Worm (Caenorhabditis elegans) whole organism, L4 larva: Measurements from ENCODE around the gene F58E2.2.
A peak's percentile ranks its signal among the peaks of the same experiment; 100 is the strongest.
"Not testable (repeated sequence)": the region's sequence is repeated elsewhere in the genome, so short reads cannot be mapped to it uniquely, and the experiment has no call there.

Source experiments
- D1046.2 ChIP-seq: fragments of 200-800 bp; sonication (Bioruptor generic); IDR thresholded peaks from 2 replicates; pipeline ENCODE4 v1.3.6; 2022; ENCODE audit warnings: missing genetic modification characterization, missing compliant biosample characterization
- T26A8.4 ChIP-seq: fragments of 200-800 bp; sonication (Bioruptor generic); IDR thresholded peaks from 2 replicates; pipeline ENCODE4 v1.3.6; 2022; ENCODE audit warnings: missing genetic modification characterization, missing compliant biosample characterization
- Y5F2A.4 ChIP-seq: fragments of 200-800 bp; sonication (Bioruptor generic); optimal IDR thresholded peaks from 2 replicates; lab custom pipeline; 2018; ENCODE audit warnings: mild to moderate bottlenecking, missing genetic modification characterization, missing compliant biosample characterization
- Y75B8A.6 ChIP-seq: fragments of 200-800 bp; sonication (Bioruptor generic); IDR thresholded peaks from 2 replicates; pipeline ENCODE4 v1.3.6; 2022; ENCODE audit warnings: missing genetic modification reagents, missing genetic modification characterization, missing compliant biosample characterization
- ZK337.2 ChIP-seq: fragments of 200-800 bp; sonication (Bioruptor generic); IDR thresholded peaks from 2 replicates; pipeline ENCODE4 v1.3.6; 2022; ENCODE audit warnings: missing genetic modification reagents, missing genetic modification characterization, missing compliant biosample characterization
- aha-1 ChIP-seq: fragments of 150-350 bp; peaks from one replicate; lab custom pipeline; 2014; ENCODE audit warnings: missing biosample characterization, missing genetic modification characterization
- attf-4 ChIP-seq: sonication (generic microtip); optimal IDR thresholded peaks from 3 replicates; lab custom pipeline; 2017; ENCODE audit warnings: missing biosample characterization, missing genetic modification characterization
- ceh-28 ChIP-seq: fragments of 150-350 bp; optimal IDR thresholded peaks from 2 replicates; lab custom pipeline; 2014; ENCODE audit warnings: missing biosample characterization, missing genetic modification reagents, missing genetic modification characterization
- ceh-82 ChIP-seq: sonication (generic microtip); optimal IDR thresholded peaks from 2 replicates; lab custom pipeline; 2017; ENCODE audit warnings: missing biosample characterization, missing genetic modification characterization
- dmd-9 ChIP-seq: fragments of 200-800 bp; sonication (Bioruptor generic); IDR thresholded peaks from 2 replicates; pipeline ENCODE4 v1.3.6; 2022; ENCODE audit warnings: missing genetic modification reagents, missing genetic modification characterization, missing compliant biosample characterization
- lin-1 ChIP-seq: fragments of 200-800 bp; sonication (Bioruptor generic); IDR thresholded peaks from 2 replicates; pipeline ENCODE4 v1.3.6; 2022; ENCODE audit warnings: missing genetic modification reagents, missing genetic modification characterization, missing compliant biosample characterization
- lin-13 ChIP-seq: fragments of 150-350 bp; optimal IDR thresholded peaks from 2 replicates; lab custom pipeline; 2014; ENCODE audit warnings: missing biosample characterization, missing genetic modification reagents, missing genetic modification characterization
- lir-3 ChIP-seq: sonication (generic microtip); optimal IDR thresholded peaks from 2 replicates; lab custom pipeline; 2016; ENCODE audit warnings: mild to moderate bottlenecking, missing genetic modification characterization, missing compliant biosample characterization
- madf-5 ChIP-seq, 2 experiments: fragments of 200-800 bp; sonication (Bioruptor generic); IDR thresholded peaks; 2 replicates each; pipeline ENCODE4 v1.3.6; 2022; ENCODE audit warnings: missing compliant biosample characterization in 2 of 2, missing genetic modification characterization in 2 of 2
- mep-1 ChIP-seq: fragments of 150-350 bp; sonication (generic microtip); optimal IDR thresholded peaks from 3 replicates; lab custom pipeline; 2014; ENCODE audit warnings: missing biosample characterization, missing genetic modification characterization
- mes-2 ChIP-seq: sonication (generic microtip); optimal IDR thresholded peaks from 2 replicates; lab custom pipeline; 2016; ENCODE audit warnings: missing genotype, mild to moderate bottlenecking, missing genetic modification characterization, missing compliant biosample characterization; ENCODE audit not compliant: poor library complexity, severe bottlenecking
- nhr-11 ChIP-seq: fragments of 150-350 bp; optimal IDR thresholded peaks from 2 replicates; lab custom pipeline; 2014; ENCODE audit warnings: missing biosample characterization, missing genetic modification characterization
- nhr-111 ChIP-seq: fragments of 200-800 bp; sonication (Bioruptor generic); optimal IDR thresholded peaks from 2 replicates; lab custom pipeline; 2018; ENCODE audit warnings: mild to moderate bottlenecking, missing genetic modification characterization, missing compliant biosample characterization
- nhr-28 ChIP-seq: fragments of 150-350 bp; optimal IDR thresholded peaks from 2 replicates; lab custom pipeline; 2014; ENCODE audit warnings: missing biosample characterization, missing genetic modification characterization
- nhr-48 ChIP-seq: sonication (generic microtip); optimal IDR thresholded peaks from 2 replicates; lab custom pipeline; 2016; ENCODE audit warnings: mild to moderate bottlenecking, missing genetic modification characterization, missing compliant biosample characterization
- php-3 ChIP-seq: fragments of 200-800 bp; sonication (Bioruptor generic); IDR thresholded peaks from 2 replicates; pipeline ENCODE4 v1.3.6; 2022; ENCODE audit warnings: missing genetic modification reagents, missing genetic modification characterization, missing compliant biosample characterization
- spr-1 ChIP-seq: sonication (generic microtip); optimal IDR thresholded peaks from 2 replicates; lab custom pipeline; 2016; ENCODE audit warnings: mild to moderate bottlenecking, missing genetic modification characterization, missing compliant biosample characterization
- tag-97 ChIP-seq: fragments of 200-800 bp; sonication (Bioruptor generic); IDR thresholded peaks from 2 replicates; pipeline ENCODE4 v1.3.6; 2022; ENCODE audit warnings: missing genetic modification characterization, missing compliant biosample characterization
- tra-1 ChIP-seq: fragments of 200-800 bp; sonication (Bioruptor generic); IDR thresholded peaks from 2 replicates; pipeline ENCODE4 v1.3.6; 2022; ENCODE audit warnings: missing genetic modification reagents, missing genetic modification characterization, missing compliant biosample characterization
- unc-39 ChIP-seq: sonication (generic microtip); optimal IDR thresholded peaks from 2 replicates; lab custom pipeline; 2017; ENCODE audit warnings: missing biosample characterization, missing genetic modification characterization
- unc-62 ChIP-seq, 3 experiments: fragments of 150-350 bp in 1 of 3; sonication (generic microtip); optimal IDR thresholded peaks in 2 of 3; peaks in 1 of 3; 1 replicate in 1 of 3; 2 replicates in 2 of 3; lab custom pipeline; 2014 to 2017; ENCODE audit warnings: missing biosample characterization in 3 of 3, missing genetic modification characterization in 3 of 3, missing genetic modification reagents in 3 of 3, missing genotype in 1 of 3
- vab-7 ChIP-seq: fragments of 200-800 bp; sonication (Bioruptor generic); IDR thresholded peaks from 2 replicates; pipeline ENCODE4 v1.3.6; 2022; ENCODE audit warnings: missing genetic modification reagents, missing genetic modification characterization, missing compliant biosample characterization
- zip-11 ChIP-seq: fragments of 200-800 bp; sonication (Bioruptor generic); IDR thresholded peaks from 2 replicates; pipeline ENCODE4 v1.3.6; 2022; ENCODE audit warnings: missing genetic modification characterization, missing compliant biosample characterization
- ztf-7 ChIP-seq: fragments of 150-350 bp; optimal IDR thresholded peaks from 2 replicates; lab custom pipeline; 2014; ENCODE audit warnings: missing biosample characterization, missing genetic modification characterization

F58E2.2 gene

DNA sequence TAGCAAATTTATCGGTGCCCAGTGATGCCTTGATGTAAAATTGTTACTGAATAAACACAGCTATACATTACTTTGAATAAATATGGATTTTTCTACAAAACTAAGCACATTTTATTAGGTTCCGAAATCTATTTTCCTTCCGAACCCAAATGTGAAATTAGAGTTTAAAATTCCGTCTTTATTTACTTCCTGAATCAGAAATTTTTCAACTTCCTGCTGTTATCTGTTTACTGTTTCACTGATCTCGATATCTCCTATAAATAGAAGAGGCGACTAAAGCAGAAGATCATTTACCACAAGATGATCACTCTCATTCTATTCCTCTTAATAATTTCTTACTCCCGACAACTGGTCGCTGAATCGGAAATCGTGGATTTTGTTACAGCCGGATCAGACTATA is at the start of gene F58E2.2:
F58E2.2 (plus strand) TSS at position 301 of the 400 bp plus-strand sequence.
- TF ChIP-seq dmd-9 (GFP tag; lab: Robert Waterston, UW) (no peak), aha-1 (tag; lab: Kevin White, UChicago) (no peak), Y5F2A.4 (GFP tag; lab: Kevin White, UChicago) (no peak), php-3 (no peak), unc-39 (tag; lab: Kevin White, UChicago) (no peak), ztf-7 (tag; lab: Kevin White, UChicago) (no peak)

- TF ChIP-seq lir-3 (no peak), php-3 (no peak), Y75B8A.6 (GFP tag; lab: Robert Waterston, UW) (no peak), zip-11 (no peak), lin-13 (GFP tag; lab: Kevin White, UChicago) (no peak), lin-1 (GFP tag; lab: Robert Waterston, UW) (no peak), T26A8.4 (GFP tag; lab: Robert Waterston, UW) (no peak)
These were observed 47.3 kb upstream of the F58E2.2 start, which contains the start of gene C04C3.6 for ce11 chrIV:3422516-3422915. TSS of gene C04C3.6 (minus strand) at chrIV:3422616.

- TF ChIP-seq unc-62 (GFP tag; optimal IDR thresholded peaks at IDR 0.05 in 1 of 2; lab: Kevin White, UChicago) = peak in 1 of 2 experiments; percentile 30
- no peak for TF ChIP-seq unc-62 (tag; optimal IDR thresholded peaks at IDR 0.05; lab: Kevin White, UChicago)
- no peak for TF ChIP-seq nhr-48 (tag; lab: Kevin White, UChicago)
- no peak for TF ChIP-seq ceh-82
- TF ChIP-seq T26A8.4 (GFP tag; lab: Robert Waterston, UW) = no peak
- no peak for TF ChIP-seq spr-1
- TF ChIP-seq ZK337.2 = no peak
- no peak for TF ChIP-seq tra-1
- no peak for TF ChIP-seq madf-5 (GFP tag; IDR thresholded peaks at IDR 0.05; lab: Robert Waterston, UW)
- TF ChIP-seq, all 104 proteins: peak for 1
These were observed 41.4 kb upstream of the F58E2.2 start, which contains the start of the genes C04C3.9 and srz-60 for ce11 chrIV:3428434-3428950. TSS of gene C04C3.9 (minus strand) at chrIV:3428534. TSS of gene srz-60 (plus strand) at chrIV:3428900.

ce11 chrIV:3433387-3433786 is 36.5 kb upstream of the F58E2.2 start, which contains the start of gene C04C3.7:
TSS of gene C04C3.7 (minus strand) at chrIV:3433487.
- TF ChIP-seq mep-1 (tag; lab: Kevin White, UChicago); vab-7 (GFP tag; lab: Robert Waterston, UW); nhr-11: not testable (repeated sequence)
- TF ChIP-seq, all 104 proteins: peak for 0; not testable (repeated sequence) for 104

ce11 chrIV:3436021-3436420 is 33.8 kb upstream of the F58E2.2 start, which contains the start of gene srz-32:
TSS of gene srz-32 (plus strand) at chrIV:3436321.
- TF ChIP-seq D1046.2 (GFP tag; lab: Robert Waterston, UW) = no peak
- TF ChIP-seq mep-1 (tag; lab: Kevin White, UChicago) = no peak
- TF ChIP-seq mes-2 = no peak
- no peak for TF ChIP-seq tag-97
- TF ChIP-seq ceh-28 (tag; lab: Kevin White, UChicago) = no peak
- no peak for TF ChIP-seq nhr-28 (tag; lab: Kevin White, UChicago)
- no peak for TF ChIP-seq attf-4

DNA sequence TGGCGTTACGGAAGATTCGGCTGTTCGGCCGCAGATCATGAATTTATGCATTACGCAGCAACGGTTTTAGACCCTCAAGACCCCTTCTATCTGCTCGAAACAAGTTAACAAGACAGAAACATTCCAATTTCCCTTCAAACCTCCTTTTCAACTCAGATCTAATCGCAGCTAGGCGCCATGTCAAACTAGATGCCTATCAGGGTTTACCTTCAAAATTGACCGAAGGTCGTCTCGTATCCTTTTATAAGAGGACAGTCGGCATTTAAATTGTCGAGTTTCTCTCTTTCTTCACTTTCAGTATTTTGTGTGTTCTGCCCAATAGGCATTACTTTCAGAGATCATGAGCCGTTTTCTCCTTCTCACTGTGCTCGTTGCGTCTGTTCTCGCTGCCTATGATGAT is 31.8 kb upstream of the F58E2.2 start, which contains the start of gene grd-13:
grd-13 (plus strand) TSS at position 291 of the 400 bp plus-strand sequence.
- TF ChIP-seq nhr-28 (tag; lab: Kevin White, UChicago) (no peak), nhr-111 (GFP tag; lab: Kevin White, UChicago) (no peak), unc-62 (GFP tag; optimal IDR thresholded peaks at IDR 0.05 in 1 of 2; lab: Kevin White, UChicago) (peak in 1 of 2 experiments; percentile 32), unc-62 (tag; optimal IDR thresholded peaks at IDR 0.05; lab: Kevin White, UChicago) (no peak)
